Worm (Caenorhabditis elegans) whole organism, mixed stage, embryonic: Measurements from ENCODE around the gene C29A12.6.

Experiments
- elt-3 ChIP-seq: fragments of 150-350 bp; optimal IDR thresholded peaks from 2 replicates; lab custom pipeline; 2014; ENCODE audit warnings: missing biosample characterization, missing genetic modification characterization
- lin-32 ChIP-seq: fragments of 200-800 bp; sonication (Bioruptor generic); optimal IDR thresholded peaks from 2 replicates; lab custom pipeline; 2018; ENCODE audit warnings: mild to moderate bottlenecking, missing genetic modification characterization, missing compliant biosample characterization
- nhr-237 ChIP-seq: fragments of 150-350 bp; optimal IDR thresholded peaks from 2 replicates; lab custom pipeline; 2014; ENCODE audit warnings: missing biosample characterization, missing genetic modification characterization
- nhr-76 ChIP-seq: sonication (generic microtip); optimal IDR thresholded peaks from 2 replicates; lab custom pipeline; 2017; ENCODE audit warnings: missing biosample characterization, missing genetic modification characterization
- tbx-8 ChIP-seq: fragments of 200-800 bp; sonication (Bioruptor generic); optimal IDR thresholded peaks from 2 replicates; lab custom pipeline; 2018; ENCODE audit warnings: mild to moderate bottlenecking, missing genetic modification characterization, moderate library complexity, missing compliant biosample characterization
- unc-39 ChIP-seq: fragments of 150-350 bp; optimal IDR thresholded peaks from 2 replicates; lab custom pipeline; 2014; ENCODE audit warnings: missing biosample characterization, missing genetic modification characterization

ce11 chrV:10898107-10898506 lies 51.1 kb downstream of the C29A12.6 start, which contains the start of gene F32D8.7:
- TF ChIP-seq elt-3 (tag; lab: Kevin White, UChicago): no peak
- TF ChIP-seq nhr-237 (tag; lab: Kevin White, UChicago): no peak
- TF ChIP-seq lin-32 (GFP tag; lab: Kevin White, UChicago): no peak
- no peak for TF ChIP-seq nhr-76 (tag; lab: Kevin White, UChicago)
- no peak for TF ChIP-seq tbx-8
- no peak for TF ChIP-seq unc-39
